Fruit fly (Drosophila melanogaster): ENCODE measurements around the gene SoYb.

DNA sequence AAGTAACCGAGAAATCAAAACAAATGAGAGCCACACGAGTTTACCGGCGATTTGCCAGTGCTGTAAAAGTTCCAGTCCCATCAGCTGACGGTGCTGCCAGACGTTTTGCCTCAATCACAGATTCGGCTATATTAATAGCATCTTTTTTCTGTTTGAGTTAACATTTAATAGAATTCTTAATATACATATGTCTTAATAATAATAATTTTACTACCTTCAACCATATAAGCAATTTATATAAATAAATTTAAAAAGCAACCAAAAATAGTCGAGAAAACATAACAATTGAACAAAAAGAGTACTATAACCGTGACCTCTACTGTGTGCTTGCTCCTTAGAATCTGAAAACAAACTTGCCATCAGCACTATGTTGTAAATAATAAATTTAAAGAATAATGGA lies 48.4 kb downstream of the SoYb start, which contains the start of the genes CG13126 and CG4709:
- TF ChIP-seq CG15710 (tag; optimal IDR thresholded peaks at IDR 0.05) (peak; percentile 89), CG10348 (GFP tag; IDR thresholded peaks at IDR 0.05) (no peak)
